Worm (Caenorhabditis elegans) whole organism, L4 larva: ENCODE data around the gene C45G9.11.

ENCODE experiments used
- F10B5.3 ChIP-seq: sonication (generic microtip); optimal IDR thresholded peaks from 2 replicates; lab custom pipeline; 2016; ENCODE audit warnings: mild to moderate bottlenecking, missing genetic modification characterization, missing compliant biosample characterization
- F26F4.8 ChIP-seq: fragments of 200-800 bp; sonication (Bioruptor generic); conservative IDR thresholded peaks from 2 replicates; pipeline ENCODE4 v1.3.6; 2022; ENCODE audit warnings: missing genetic modification characterization, missing compliant biosample characterization
- F37D6.2 ChIP-seq: sonication (generic microtip); optimal IDR thresholded peaks from 2 replicates; lab custom pipeline; 2016; ENCODE audit warnings: mild to moderate bottlenecking, missing genetic modification characterization, missing compliant biosample characterization
- T26A8.4 ChIP-seq: fragments of 200-800 bp; sonication (Bioruptor generic); IDR thresholded peaks from 2 replicates; pipeline ENCODE4 v1.3.6; 2022; ENCODE audit warnings: missing genetic modification characterization, missing compliant biosample characterization
- Y105C5A.15 ChIP-seq: fragments of 200-800 bp; sonication (Bioruptor generic); IDR thresholded peaks from 2 replicates; pipeline ENCODE4 v1.3.6; 2022; ENCODE audit warnings: missing genetic modification characterization, missing compliant biosample characterization
- Y75B8A.6 ChIP-seq: fragments of 200-800 bp; sonication (Bioruptor generic); IDR thresholded peaks from 2 replicates; pipeline ENCODE4 v1.3.6; 2022; ENCODE audit warnings: missing genetic modification reagents, missing genetic modification characterization, missing compliant biosample characterization
- aly-2 ChIP-seq: sonication (generic microtip); optimal IDR thresholded peaks from 2 replicates; lab custom pipeline; 2018; ENCODE audit warnings: missing biosample characterization, missing genetic modification characterization
- ceh-20 ChIP-seq: fragments of 200-800 bp; sonication (Bioruptor generic); IDR thresholded peaks from 2 replicates; pipeline ENCODE4 v1.3.6; 2022; ENCODE audit warnings: missing genetic modification reagents, missing genetic modification characterization, missing compliant biosample characterization
- ceh-62 ChIP-seq: sonication (generic microtip); optimal IDR thresholded peaks from 2 replicates; lab custom pipeline; 2017; ENCODE audit warnings: missing biosample characterization, missing genetic modification characterization
- daf-12 ChIP-seq: fragments of 150-350 bp; optimal IDR thresholded peaks from 2 replicates; lab custom pipeline; 2014; ENCODE audit warnings: missing biosample characterization, missing genetic modification reagents, missing genetic modification characterization
- dmd-6 ChIP-seq: fragments of 200-800 bp; sonication (Bioruptor generic); IDR thresholded peaks from 2 replicates; pipeline ENCODE4 v1.3.6; 2022; ENCODE audit warnings: missing genetic modification reagents, missing genetic modification characterization, missing compliant biosample characterization
- dmd-9 ChIP-seq: fragments of 200-800 bp; sonication (Bioruptor generic); IDR thresholded peaks from 2 replicates; pipeline ENCODE4 v1.3.6; 2022; ENCODE audit warnings: missing genetic modification reagents, missing genetic modification characterization, missing compliant biosample characterization
- duxl-1 ChIP-seq: sonication (generic microtip); optimal IDR thresholded peaks from 2 replicates; lab custom pipeline; 2016; ENCODE audit warnings: mild to moderate bottlenecking, missing genetic modification characterization, moderate library complexity, missing compliant biosample characterization; ENCODE audit not compliant: poor library complexity
- dve-1 ChIP-seq: sonication (generic microtip); optimal IDR thresholded peaks from 2 replicates; lab custom pipeline; 2017; ENCODE audit warnings: antibody characterized with exemption, mild to moderate bottlenecking, missing genetic modification characterization, missing compliant biosample characterization; ENCODE audit not compliant: insufficient read depth
- egl-43 ChIP-seq: fragments of 200-800 bp; sonication (Bioruptor generic); IDR thresholded peaks from 2 replicates; pipeline ENCODE4 v1.3.6; 2022; ENCODE audit warnings: missing genetic modification reagents, missing genetic modification characterization, missing compliant biosample characterization
- gei-8 ChIP-seq: fragments of 200-800 bp; sonication (Bioruptor generic); optimal IDR thresholded peaks from 2 replicates; lab custom pipeline; 2018; ENCODE audit warnings: mild to moderate bottlenecking, missing genetic modification characterization, missing compliant biosample characterization
- hif-1 ChIP-seq, 2 experiments: sonication (generic microtip); optimal IDR thresholded peaks; 2 replicates each; lab custom pipeline; 2016 to 2017; ENCODE audit warnings: missing compliant biosample characterization in 2 of 2, missing genetic modification characterization in 2 of 2, missing genetic modification reagents in 2 of 2, missing genotype in 2 of 2, mild to moderate bottlenecking in 1 of 2
- hlh-11 ChIP-seq: fragments of 200-800 bp; sonication (Bioruptor generic); optimal IDR thresholded peaks from 2 replicates; lab custom pipeline; 2018; ENCODE audit warnings: mild to moderate bottlenecking, missing genetic modification characterization, missing compliant biosample characterization
- hlh-30 ChIP-seq: sonication (generic microtip); optimal IDR thresholded peaks from 2 replicates; lab custom pipeline; 2017; ENCODE audit warnings: antibody characterized with exemption, mild to moderate bottlenecking, missing genetic modification characterization, missing compliant biosample characterization; ENCODE audit not compliant: insufficient read depth
- hmg-1.1 ChIP-seq: fragments of 200-800 bp; sonication (Bioruptor generic); IDR thresholded peaks from 2 replicates; pipeline ENCODE4 v1.3.6; 2022; ENCODE audit warnings: missing genetic modification reagents, missing genetic modification characterization, missing compliant biosample characterization
- lin-13 ChIP-seq: fragments of 150-350 bp; optimal IDR thresholded peaks from 2 replicates; lab custom pipeline; 2014; ENCODE audit warnings: missing biosample characterization, missing genetic modification reagents, missing genetic modification characterization
- lin-15B ChIP-seq: fragments of 150-350 bp; sonication (generic microtip); optimal IDR thresholded peaks from 3 replicates; lab custom pipeline; 2014; ENCODE audit warnings: missing biosample characterization, missing genetic modification characterization
- madf-9 ChIP-seq: fragments of 200-800 bp; sonication (Bioruptor generic); conservative IDR thresholded peaks from 2 replicates; pipeline ENCODE4 v1.3.6; 2022; ENCODE audit warnings: missing genetic modification reagents, missing genetic modification characterization, missing compliant biosample characterization
- mdl-1 ChIP-seq, 2 experiments: fragments of 150-350 bp in 1 of 2; sonication (generic microtip) in 1 of 2; optimal IDR thresholded peaks; 2 replicates each; lab custom pipeline; 2014 to 2017; ENCODE audit warnings: missing biosample characterization in 2 of 2, missing genetic modification characterization in 2 of 2
- mep-1 ChIP-seq: fragments of 150-350 bp; sonication (generic microtip); optimal IDR thresholded peaks from 3 replicates; lab custom pipeline; 2014; ENCODE audit warnings: missing biosample characterization, missing genetic modification characterization
- mes-2 ChIP-seq: sonication (generic microtip); optimal IDR thresholded peaks from 2 replicates; lab custom pipeline; 2016; ENCODE audit warnings: missing genotype, mild to moderate bottlenecking, missing genetic modification characterization, missing compliant biosample characterization; ENCODE audit not compliant: poor library complexity, severe bottlenecking
- mxl-2 ChIP-seq: fragments of 200-800 bp; sonication (Bioruptor generic); conservative IDR thresholded peaks from 2 replicates; pipeline ENCODE4 v1.3.6; 2022; ENCODE audit warnings: missing genetic modification reagents, missing genetic modification characterization, missing compliant biosample characterization
- mxl-3 ChIP-seq: fragments of 200-800 bp; sonication (Bioruptor generic); optimal IDR thresholded peaks from 2 replicates; lab custom pipeline; 2018; ENCODE audit warnings: mild to moderate bottlenecking, missing genetic modification characterization, missing compliant biosample characterization
- nhr-111 ChIP-seq: fragments of 200-800 bp; sonication (Bioruptor generic); optimal IDR thresholded peaks from 2 replicates; lab custom pipeline; 2018; ENCODE audit warnings: mild to moderate bottlenecking, missing genetic modification characterization, missing compliant biosample characterization
- nhr-237 ChIP-seq: sonication (generic microtip); optimal IDR thresholded peaks from 2 replicates; lab custom pipeline; 2017; ENCODE audit warnings: missing biosample characterization, missing genetic modification characterization
- nhr-28 ChIP-seq: fragments of 150-350 bp; optimal IDR thresholded peaks from 2 replicates; lab custom pipeline; 2014; ENCODE audit warnings: missing biosample characterization, missing genetic modification characterization
- nhr-42 ChIP-seq: fragments of 200-800 bp; sonication (Bioruptor generic); IDR thresholded peaks from 2 replicates; pipeline ENCODE4 v1.3.6; 2022; ENCODE audit warnings: missing genetic modification characterization, missing compliant biosample characterization
- nhr-48 ChIP-seq: sonication (generic microtip); optimal IDR thresholded peaks from 2 replicates; lab custom pipeline; 2016; ENCODE audit warnings: mild to moderate bottlenecking, missing genetic modification characterization, missing compliant biosample characterization
- nhr-6 ChIP-seq: fragments of 150-350 bp; optimal IDR thresholded peaks from 2 replicates; lab custom pipeline; 2014; ENCODE audit warnings: missing biosample characterization, missing genetic modification characterization
- rbr-2 ChIP-seq: sonication (generic microtip); optimal IDR thresholded peaks from 2 replicates; lab custom pipeline; 2016; ENCODE audit warnings: missing genotype, missing genetic modification characterization, missing compliant biosample characterization
- saeg-2 ChIP-seq: fragments of 200-800 bp; sonication (Bioruptor generic); IDR thresholded peaks from 2 replicates; pipeline ENCODE4 v1.3.6; 2022; ENCODE audit warnings: missing genetic modification reagents, missing genetic modification characterization, missing compliant biosample characterization
- spr-1 ChIP-seq: sonication (generic microtip); optimal IDR thresholded peaks from 2 replicates; lab custom pipeline; 2016; ENCODE audit warnings: mild to moderate bottlenecking, missing genetic modification characterization, missing compliant biosample characterization
- spr-3 ChIP-seq: fragments of 200-800 bp; sonication (Bioruptor generic); optimal IDR thresholded peaks from 2 replicates; lab custom pipeline; 2018; ENCODE audit warnings: mild to moderate bottlenecking, missing genetic modification characterization, missing compliant biosample characterization
- unc-62 ChIP-seq, 3 experiments: fragments of 150-350 bp in 1 of 3; sonication (generic microtip); optimal IDR thresholded peaks in 2 of 3; peaks in 1 of 3; 1 replicate in 1 of 3; 2 replicates in 2 of 3; lab custom pipeline; 2014 to 2017; ENCODE audit warnings: missing biosample characterization in 3 of 3, missing genetic modification characterization in 3 of 3, missing genetic modification reagents in 3 of 3, missing genotype in 1 of 3
- zag-1 ChIP-seq: fragments of 150-350 bp; optimal IDR thresholded peaks from 2 replicates; lab custom pipeline; 2014; ENCODE audit warnings: missing biosample characterization, missing genetic modification characterization

C45G9.11 gene

ce11 chrIII:5089489-5089888, 21.0 kb upstream of the C45G9.11 start:
- TF ChIP-seq mes-2 (no peak), gei-8 (GFP tag; lab: Kevin White, UChicago) (no peak), dmd-9 (GFP tag; lab: Robert Waterston, UW) (no peak), mdl-1 (tag; optimal IDR thresholded peaks at IDR 0.05; lab: Kevin White, UChicago) (peak; percentile 6 to 51), rbr-2 (tag; lab: Kevin White, UChicago) (no peak), nhr-42 (no peak), madf-9 (GFP tag; lab: Robert Waterston, UW) (no peak), nhr-28 (tag; lab: Kevin White, UChicago) (peak; percentile 44), T26A8.4 (GFP tag; lab: Robert Waterston, UW) (no peak), lin-15B (tag; lab: Kevin White, UChicago) (no peak), hif-1 (tag; optimal IDR thresholded peaks at IDR 0.05; lab: Kevin White, UChicago) (no peak), lin-13 (GFP tag; lab: Kevin White, UChicago) (no peak), ceh-62 (tag; lab: Kevin White, UChicago) (no peak), unc-62 (GFP tag; optimal IDR thresholded peaks at IDR 0.05 in 1 of 2; lab: Kevin White, UChicago) (peak in 1 of 2 experiments; percentile 88), unc-62 (tag; optimal IDR thresholded peaks at IDR 0.05; lab: Kevin White, UChicago) (no peak), nhr-48 (tag; lab: Kevin White, UChicago) (peak; percentile 36), dmd-6 (GFP tag; lab: Robert Waterston, UW) (0 out of 2 replicates have a peak, but pooled peaks have one; percentile 21), spr-1 (no peak), F26F4.8 (GFP tag; lab: Robert Waterston, UW) (no peak), F10B5.3 (tag; lab: Kevin White, UChicago) (no peak), duxl-1 (tag; lab: Kevin White, UChicago) (no peak), hlh-11 (peak; percentile 27), hlh-30 (tag; lab: Kevin White, UChicago) (peak; percentile 20), Y75B8A.6 (no peak), nhr-237 (tag; lab: Kevin White, UChicago) (no peak)

ce11 chrIII:5085529-5085928, 17.0 kb upstream of the C45G9.11 start, which contains the start of gene cah-1:
cah-1 (minus strand) TSS chrIII:5085629.
- TF ChIP-seq mxl-2 (no peak), F37D6.2 (tag; lab: Kevin White, UChicago) (no peak), saeg-2 (no peak), ceh-20 (GFP tag; lab: Robert Waterston, UW) (no peak), dve-1 (no peak), daf-12 (tag; lab: Kevin White, UChicago) (no peak), F10B5.3 (tag; lab: Kevin White, UChicago) (no peak), madf-9 (GFP tag; lab: Robert Waterston, UW) (no peak), mep-1 (tag; lab: Kevin White, UChicago) (no peak), spr-1 (no peak), aly-2 (tag; lab: Kevin White, UChicago) (no peak), spr-3 (GFP tag; lab: Kevin White, UChicago) (no peak), Y105C5A.15 (GFP tag; lab: Robert Waterston, UW) (no peak), nhr-111 (GFP tag; lab: Kevin White, UChicago) (no peak), zag-1 (tag; lab: Kevin White, UChicago) (no peak), egl-43 (GFP tag; lab: Robert Waterston, UW) (no peak), hmg-1.1 (GFP tag; lab: Robert Waterston, UW) (no peak), nhr-6 (tag; lab: Kevin White, UChicago) (no peak), mxl-3 (GFP tag; lab: Kevin White, UChicago) (no peak)
